Worm (Caenorhabditis elegans) whole organism, young adult: ENCODE measurements around the gene F47B8.13.
A peak's percentile ranks its signal among the peaks of the same experiment; 100 is the strongest.

Source experiments
- F22D6.2 ChIP-seq: sonication (generic microtip); optimal IDR thresholded peaks from 2 replicates; lab custom pipeline; 2016; ENCODE audit warnings: mild to moderate bottlenecking, missing genetic modification characterization, missing compliant biosample characterization
- F57C9.4 ChIP-seq: sonication (generic microtip); optimal IDR thresholded peaks from 2 replicates; lab custom pipeline; 2017; ENCODE audit warnings: mild to moderate bottlenecking, missing genetic modification characterization, missing compliant biosample characterization
- T07F8.4 ChIP-seq: sonication (generic microtip); optimal IDR thresholded peaks from 2 replicates; lab custom pipeline; 2016; ENCODE audit warnings: mild to moderate bottlenecking, missing genetic modification characterization, moderate library complexity, missing compliant biosample characterization
- Y67H2A.10 ChIP-seq: fragments of 200-800 bp; sonication (Bioruptor generic); conservative IDR thresholded peaks from 2 replicates; pipeline ENCODE4 v1.3.6; 2022; ENCODE audit warnings: missing genetic modification reagents, missing genetic modification characterization, missing compliant biosample characterization
- Y79H2A.3 ChIP-seq: fragments of 200-800 bp; sonication (Bioruptor generic); conservative IDR thresholded peaks from 2 replicates; pipeline ENCODE4 v1.3.6; 2022; ENCODE audit warnings: missing genetic modification reagents, missing genetic modification characterization, missing compliant biosample characterization
- aptf-2 ChIP-seq: fragments of 200-800 bp; sonication (Bioruptor generic); conservative IDR thresholded peaks from 2 replicates; pipeline ENCODE4 v1.3.6; 2022; ENCODE audit warnings: missing genetic modification reagents, missing genetic modification characterization, missing compliant biosample characterization
- attf-3 ChIP-seq: fragments of 200-800 bp; sonication (Bioruptor generic); conservative IDR thresholded peaks from 2 replicates; pipeline ENCODE4 v1.3.6; 2022; ENCODE audit warnings: missing genetic modification reagents, missing genetic modification characterization, missing compliant biosample characterization
- bed-2 ChIP-seq: fragments of 200-800 bp; sonication (Bioruptor generic); IDR thresholded peaks from 2 replicates; pipeline ENCODE4 v1.3.6; 2022; ENCODE audit warnings: missing genetic modification reagents, missing genetic modification characterization, missing compliant biosample characterization
- cebp-1 ChIP-seq, 2 experiments: fragments of 200-800 bp in 1 of 2; sonication (Bioruptor generic) in 1 of 2; sonication (generic microtip) in 1 of 2; IDR thresholded peaks in 1 of 2; optimal IDR thresholded peaks in 1 of 2; 2 replicates each; pipeline versions ENCODE4 v1.3.6 to Lab custom; 2017 to 2022; ENCODE audit warnings: missing compliant biosample characterization in 2 of 2, missing genetic modification characterization in 2 of 2, mild to moderate bottlenecking in 1 of 2, missing genetic modification reagents in 1 of 2, moderate library complexity in 1 of 2
- cebp-2 ChIP-seq: fragments of 200-800 bp; sonication (Bioruptor generic); IDR thresholded peaks from 2 replicates; pipeline ENCODE4 v1.3.6; 2022; ENCODE audit warnings: missing genetic modification characterization, missing compliant biosample characterization
- ceh-27 ChIP-seq: fragments of 200-800 bp; sonication (Bioruptor generic); optimal IDR thresholded peaks from 2 replicates; lab custom pipeline; 2018; ENCODE audit warnings: mild to moderate bottlenecking, missing genetic modification characterization, moderate library complexity, missing compliant biosample characterization
- ceh-58 ChIP-seq: fragments of 200-800 bp; sonication (Bioruptor generic); IDR thresholded peaks from 2 replicates; pipeline ENCODE4 v1.3.6; 2022; ENCODE audit warnings: missing genetic modification characterization, missing compliant biosample characterization
- dox-1 ChIP-seq: fragments of 200-800 bp; sonication (Bioruptor generic); IDR thresholded peaks from 2 replicates; pipeline ENCODE4 v1.3.6; 2022; ENCODE audit warnings: missing genetic modification reagents, missing genetic modification characterization, missing compliant biosample characterization
- dpl-1 ChIP-seq: fragments of 150-350 bp; optimal IDR thresholded peaks from 2 replicates; lab custom pipeline; 2014; ENCODE audit warnings: missing biosample characterization, missing genetic modification reagents, missing genetic modification characterization
- egrh-3 ChIP-seq: fragments of 200-800 bp; sonication (Bioruptor generic); IDR thresholded peaks from 2 replicates; pipeline ENCODE4 v1.3.6; 2022; ENCODE audit warnings: missing genetic modification reagents, missing genetic modification characterization, missing compliant biosample characterization
- ekl-4 ChIP-seq: fragments of 200-800 bp; sonication (Bioruptor generic); IDR thresholded peaks from 2 replicates; pipeline ENCODE4 v1.3.6; 2022; ENCODE audit warnings: missing genetic modification reagents, missing genetic modification characterization, missing compliant biosample characterization
- ets-4 ChIP-seq: fragments of 200-800 bp; sonication (Bioruptor generic); optimal IDR thresholded peaks from 2 replicates; lab custom pipeline; 2018; ENCODE audit warnings: mild to moderate bottlenecking, missing genetic modification characterization, missing compliant biosample characterization
- gei-17 ChIP-seq: fragments of 200-800 bp; sonication (Bioruptor generic); optimal IDR thresholded peaks from 2 replicates; lab custom pipeline; 2018; ENCODE audit warnings: mild to moderate bottlenecking, missing genetic modification characterization, missing compliant biosample characterization
- hlh-26 ChIP-seq: fragments of 200-800 bp; sonication (Bioruptor generic); conservative IDR thresholded peaks from 2 replicates; pipeline ENCODE4 v1.3.6; 2022; ENCODE audit warnings: missing genetic modification reagents, missing genetic modification characterization, missing compliant biosample characterization
- hmg-1.2 ChIP-seq: fragments of 200-800 bp; sonication (Bioruptor generic); IDR thresholded peaks from 2 replicates; pipeline ENCODE4 v1.3.6; 2022; ENCODE audit warnings: missing genetic modification reagents, missing genetic modification characterization, missing compliant biosample characterization
- let-526 ChIP-seq: fragments of 200-800 bp; sonication (Bioruptor generic); IDR thresholded peaks from 2 replicates; pipeline ENCODE4 v1.3.6; 2022; ENCODE audit warnings: missing genetic modification reagents, missing genetic modification characterization, missing compliant biosample characterization
- let-607 ChIP-seq, 2 experiments: fragments of 200-800 bp in 1 of 2; sonication (Bioruptor generic) in 1 of 2; sonication (generic microtip) in 1 of 2; optimal IDR thresholded peaks; 2 replicates each; lab custom pipeline; 2016 to 2018; ENCODE audit warnings: mild to moderate bottlenecking in 2 of 2, missing compliant biosample characterization in 2 of 2, missing genetic modification characterization in 2 of 2, moderate library complexity in 2 of 2, missing genotype in 1 of 2
- lin-40 ChIP-seq: sonication (generic microtip); optimal IDR thresholded peaks from 2 replicates; lab custom pipeline; 2016; ENCODE audit warnings: missing genetic modification characterization, mild to moderate bottlenecking, missing compliant biosample characterization, missing genotype, missing genetic modification reagents
- lir-1 ChIP-seq: fragments of 200-800 bp; sonication (Bioruptor generic); conservative IDR thresholded peaks from 2 replicates; pipeline ENCODE4 v1.3.6; 2022; ENCODE audit warnings: missing genetic modification reagents, missing genetic modification characterization, missing compliant biosample characterization
- lsl-1 ChIP-seq: fragments of 200-800 bp; sonication (Bioruptor generic); optimal IDR thresholded peaks from 2 replicates; lab custom pipeline; 2018; ENCODE audit warnings: mild to moderate bottlenecking, missing genetic modification characterization, moderate library complexity, missing compliant biosample characterization
- lsy-27 ChIP-seq: sonication (generic microtip); optimal IDR thresholded peaks from 2 replicates; lab custom pipeline; 2017; ENCODE audit warnings: missing genetic modification characterization, mild to moderate bottlenecking, missing compliant biosample characterization, antibody characterized with exemption, missing genotype, borderline replicate concordance; ENCODE audit not compliant: insufficient read depth
- madf-6 ChIP-seq: fragments of 200-800 bp; sonication (Bioruptor generic); IDR thresholded peaks from 2 replicates; pipeline ENCODE4 v1.3.6; 2022; ENCODE audit warnings: missing genetic modification reagents, missing genetic modification characterization, missing compliant biosample characterization
- madf-8 ChIP-seq: fragments of 200-800 bp; sonication (Bioruptor generic); conservative IDR thresholded peaks from 2 replicates; pipeline ENCODE4 v1.3.6; 2022; ENCODE audit warnings: missing genetic modification reagents, missing genetic modification characterization, missing compliant biosample characterization
- mcd-1 ChIP-seq: fragments of 200-800 bp; sonication (Bioruptor generic); IDR thresholded peaks from 2 replicates; pipeline ENCODE4 v1.3.6; 2022; ENCODE audit warnings: missing genetic modification reagents, missing genetic modification characterization, missing compliant biosample characterization
- nfya-2 ChIP-seq: fragments of 200-800 bp; sonication (Bioruptor generic); IDR thresholded peaks from 2 replicates; pipeline ENCODE4 v1.3.6; 2022; ENCODE audit warnings: missing genetic modification reagents, missing genetic modification characterization, missing compliant biosample characterization
- nhr-179 ChIP-seq: sonication (generic microtip); optimal IDR thresholded peaks from 2 replicates; lab custom pipeline; 2016; ENCODE audit warnings: mild to moderate bottlenecking, missing genetic modification characterization, missing compliant biosample characterization
- nhr-80 ChIP-seq: sonication (generic microtip); optimal IDR thresholded peaks from 2 replicates; lab custom pipeline; 2016; ENCODE audit warnings: missing genetic modification characterization, missing compliant biosample characterization
- pbrm-1 ChIP-seq: fragments of 200-800 bp; sonication (Bioruptor generic); IDR thresholded peaks from 2 replicates; pipeline ENCODE4 v1.3.6; 2022; ENCODE audit warnings: missing genetic modification reagents, missing genetic modification characterization, missing compliant biosample characterization
- pha-4 ChIP-seq: fragments of 150-350 bp; sonication (generic microtip); optimal IDR thresholded peaks from 2 replicates; lab custom pipeline; 2014; ENCODE audit warnings: missing biosample characterization, missing genetic modification reagents, missing genetic modification characterization
- repo-1 ChIP-seq: sonication (generic microtip); optimal IDR thresholded peaks from 2 replicates; lab custom pipeline; 2017; ENCODE audit warnings: mild to moderate bottlenecking, missing genetic modification characterization, missing compliant biosample characterization
- sdz-38 ChIP-seq: sonication (generic microtip); optimal IDR thresholded peaks from 2 replicates; lab custom pipeline; 2016; ENCODE audit warnings: missing genotype, missing genetic modification characterization, missing compliant biosample characterization
- sea-2 ChIP-seq: fragments of 200-800 bp; sonication (Bioruptor generic); IDR thresholded peaks from 2 replicates; pipeline ENCODE4 v1.3.6; 2022; ENCODE audit warnings: missing genetic modification characterization, missing compliant biosample characterization
- snpc-1.3 ChIP-seq: sonication (generic microtip); optimal IDR thresholded peaks from 2 replicates; lab custom pipeline; 2017; ENCODE audit warnings: missing genetic modification characterization, mild to moderate bottlenecking, missing compliant biosample characterization, antibody characterized with exemption, moderate library complexity, missing genotype, missing genetic modification reagents; ENCODE audit not compliant: insufficient read depth
- snpc-3.4 ChIP-seq: sonication (generic microtip); optimal IDR thresholded peaks from 2 replicates; lab custom pipeline; 2017; ENCODE audit warnings: missing genetic modification characterization, mild to moderate bottlenecking, missing compliant biosample characterization, antibody characterized with exemption, moderate library complexity, missing genotype, missing genetic modification reagents
- snpc-4 ChIP-seq, 5 experiments: fragments of 150-350 bp in 1 of 5; sonication (generic microtip) in 4 of 5; optimal IDR thresholded peaks; 2 replicates each; lab custom pipeline; 2014 to 2018; ENCODE audit warnings: missing genetic modification characterization in 5 of 5, missing biosample characterization in 3 of 5, antibody characterized with exemption in 2 of 5, mild to moderate bottlenecking in 2 of 5, missing compliant biosample characterization in 2 of 5, missing genotype in 2 of 5, moderate library complexity in 2 of 5, missing genetic modification reagents in 1 of 5
- somi-1 ChIP-seq: fragments of 200-800 bp; sonication (Bioruptor generic); optimal IDR thresholded peaks from 2 replicates; lab custom pipeline; 2018; ENCODE audit warnings: mild to moderate bottlenecking, missing genetic modification characterization, missing compliant biosample characterization
- sptf-2 ChIP-seq: fragments of 200-800 bp; sonication (Bioruptor generic); optimal IDR thresholded peaks from 2 replicates; lab custom pipeline; 2018; ENCODE audit warnings: mild to moderate bottlenecking, missing genetic modification characterization, missing compliant biosample characterization
- tbx-9 ChIP-seq: sonication (generic microtip); optimal IDR thresholded peaks from 2 replicates; lab custom pipeline; 2016; ENCODE audit warnings: borderline replicate concordance, missing genetic modification characterization, inconsistent platforms, missing compliant biosample characterization
- unc-130 ChIP-seq: sonication (generic microtip); optimal IDR thresholded peaks from 2 replicates; lab custom pipeline; 2016; ENCODE audit warnings: missing genetic modification reagents, missing genetic modification characterization, missing compliant biosample characterization
- xnd-1 ChIP-seq: sonication (generic microtip); optimal IDR thresholded peaks from 2 replicates; lab custom pipeline; 2016; ENCODE audit warnings: missing genotype, missing genetic modification reagents, missing genetic modification characterization, missing compliant biosample characterization
- ztf-25 ChIP-seq: fragments of 200-800 bp; sonication (Bioruptor generic); IDR thresholded peaks from 2 replicates; pipeline ENCODE4 v1.3.6; 2022; ENCODE audit warnings: missing genetic modification reagents, missing genetic modification characterization, missing compliant biosample characterization

Gene F47B8.13

ce11 chrV:14347234-14347826 lies 27.8 kb upstream of the F47B8.13 start, which contains the start of gene cept-2 (continued):
- no peak for TF ChIP-seq gei-17 (GFP tag; lab: Kevin White, UChicago)
- TF ChIP-seq F57C9.4 (tag; lab: Kevin White, UChicago), result no peak
- peak; percentile 81 for TF ChIP-seq ceh-27 (GFP tag; lab: Kevin White, UChicago)
- TF ChIP-seq nhr-80 (tag; lab: Kevin White, UChicago), result peak; percentile 54
- peak; percentile 81 for TF ChIP-seq ekl-4 (GFP tag; lab: Robert Waterston, UW)
- TF ChIP-seq pha-4 (tag; lab: Kevin White, UChicago), result peak; percentile 45
- peak; percentile 57 for TF ChIP-seq somi-1 (GFP tag; lab: Kevin White, UChicago)
- peak; percentile 64 for TF ChIP-seq madf-6
- peak; percentile 98 for TF ChIP-seq mcd-1 (GFP tag; lab: Robert Waterston, UW)
- peak; percentile 78 for TF ChIP-seq pbrm-1 (GFP tag; lab: Robert Waterston, UW)
- TF ChIP-seq dox-1 (GFP tag; lab: Robert Waterston, UW), result peak; percentile 92
- no peak for TF ChIP-seq tbx-9 (tag; lab: Kevin White, UChicago)
- TF ChIP-seq bed-2 (GFP tag; lab: Robert Waterston, UW), result 0 out of 2 replicates have a peak, but pooled peaks have one; percentile 25
- TF ChIP-seq sea-2 (GFP tag; lab: Robert Waterston, UW), result no peak
- no peak for TF ChIP-seq T07F8.4 (tag; lab: Kevin White, UChicago)
- no peak for TF ChIP-seq cebp-2
- TF ChIP-seq aptf-2, result no peak
- no peak for TF ChIP-seq xnd-1 (tag; lab: Kevin White, UChicago)
- TF ChIP-seq snpc-4 (GFP tag; optimal IDR thresholded peaks at IDR 0.05; lab: Kevin White, UChicago), result no peak
- peak in 2 of 4 experiments; percentile 57 to 70 for TF ChIP-seq snpc-4 (tag; optimal IDR thresholded peaks at IDR 0.05; lab: Kevin White, UChicago)
- TF ChIP-seq nhr-179 (tag; lab: Kevin White, UChicago), result no peak
- no peak for TF ChIP-seq madf-8 (GFP tag; lab: Robert Waterston, UW)
- no peak for TF ChIP-seq sdz-38
- TF ChIP-seq cebp-1 (GFP tag; IDR thresholded peaks at IDR 0.05; lab: Robert Waterston, UW), result 0 out of 2 replicates have a peak, but pooled peaks have one; percentile 34
- TF ChIP-seq cebp-1 (tag; optimal IDR thresholded peaks at IDR 0.05; lab: Kevin White, UChicago), result no peak
- TF ChIP-seq ets-4 (GFP tag; lab: Kevin White, UChicago), result no peak
- TF ChIP-seq lin-40 (tag; lab: Kevin White, UChicago), result no peak
- peak; percentile 56 for TF ChIP-seq dpl-1 (GFP tag; lab: Kevin White, UChicago)
- TF ChIP-seq ztf-25 (GFP tag; lab: Robert Waterston, UW), result no peak
- TF ChIP-seq egrh-3, result no peak
- peak; percentile 66 for TF ChIP-seq snpc-1.3 (tag; lab: Kevin White, UChicago)
- TF ChIP-seq snpc-3.4 (tag; lab: Kevin White, UChicago), result peak; percentile 80
- TF ChIP-seq attf-3 (GFP tag; lab: Robert Waterston, UW), result peak; percentile 69
- TF ChIP-seq Y79H2A.3 (GFP tag; lab: Robert Waterston, UW), result no peak
- no peak for TF ChIP-seq Y67H2A.10 (GFP tag; lab: Robert Waterston, UW)
- TF ChIP-seq hlh-26 (GFP tag; lab: Robert Waterston, UW), result no peak
- peak; percentile 68 for TF ChIP-seq lir-1 (GFP tag; lab: Robert Waterston, UW)
- TF ChIP-seq sptf-2 (GFP tag; lab: Kevin White, UChicago), result no peak
- peak; percentile 62 for TF ChIP-seq hmg-1.2
- no peak for TF ChIP-seq lsy-27 (tag; lab: Kevin White, UChicago)
- TF ChIP-seq unc-130 (GFP tag; lab: Kevin White, UChicago), result no peak
- 0 out of 2 replicates have a peak, but pooled peaks have one; percentile 20 for TF ChIP-seq let-526 (GFP tag; lab: Robert Waterston, UW)
- no peak for TF ChIP-seq ceh-58 (GFP tag; lab: Robert Waterston, UW)
- TF ChIP-seq F22D6.2, result no peak
- peak; percentile 67 for TF ChIP-seq lsl-1
- no peak for TF ChIP-seq repo-1 (tag; lab: Kevin White, UChicago)
- TF ChIP-seq let-607 (tag; optimal IDR thresholded peaks at IDR 0.05; lab: Kevin White, UChicago), result peak; percentile 76 to 81
- TF ChIP-seq nfya-2 (GFP tag; lab: Robert Waterston, UW), result no peak
